Worm (Caenorhabditis elegans) whole organism, dauer: ENCODE measurements around the gene thoc-1.

ENCODE experiments used
- unc-62 ChIP-seq: sonication (generic microtip); optimal IDR thresholded peaks from 2 replicates; lab custom pipeline; 2017; ENCODE audit warnings: missing biosample characterization, missing genetic modification reagents, missing genetic modification characterization

Gene thoc-1

DNA sequence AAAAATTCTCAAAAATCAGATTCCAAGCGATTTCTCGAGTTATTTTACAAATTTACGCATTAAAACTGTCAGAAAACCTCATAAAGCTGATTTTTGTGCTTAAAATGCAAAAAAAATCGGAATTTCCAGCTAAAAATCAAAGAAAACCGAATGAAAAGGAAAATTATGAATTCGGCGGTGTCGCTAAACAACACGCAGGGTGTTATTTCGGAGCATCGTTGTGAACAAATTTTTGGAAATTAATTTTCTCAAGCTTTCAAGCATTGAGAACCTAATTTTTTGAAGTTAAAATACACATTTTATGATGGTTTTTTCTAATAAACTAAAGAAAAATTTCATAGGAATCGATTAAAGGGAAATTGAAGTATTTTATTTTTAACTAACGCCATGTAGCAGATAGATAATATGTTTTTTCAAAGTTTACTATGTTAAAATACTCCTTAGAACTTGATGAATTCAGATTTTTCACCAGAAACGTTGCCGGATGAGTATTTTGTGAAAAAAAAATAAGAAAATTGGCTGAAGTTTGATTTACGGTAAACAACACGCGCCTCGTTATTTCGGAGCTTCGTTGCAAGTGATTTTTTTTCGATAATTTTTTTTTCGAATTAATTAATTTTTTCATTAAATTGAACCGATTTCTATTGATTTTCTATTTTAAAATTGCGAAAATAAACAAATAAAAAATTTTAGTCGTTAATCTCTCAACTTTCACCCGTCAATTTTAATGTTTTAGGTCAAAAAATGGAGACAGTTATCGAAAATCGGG is at the start of gene thoc-1:
thoc-1 (plus strand) TSS at position 737 of the 769 bp plus-strand sequence.
- no peak for TF ChIP-seq unc-62 (GFP tag; lab: Kevin White, UChicago)

DNA sequence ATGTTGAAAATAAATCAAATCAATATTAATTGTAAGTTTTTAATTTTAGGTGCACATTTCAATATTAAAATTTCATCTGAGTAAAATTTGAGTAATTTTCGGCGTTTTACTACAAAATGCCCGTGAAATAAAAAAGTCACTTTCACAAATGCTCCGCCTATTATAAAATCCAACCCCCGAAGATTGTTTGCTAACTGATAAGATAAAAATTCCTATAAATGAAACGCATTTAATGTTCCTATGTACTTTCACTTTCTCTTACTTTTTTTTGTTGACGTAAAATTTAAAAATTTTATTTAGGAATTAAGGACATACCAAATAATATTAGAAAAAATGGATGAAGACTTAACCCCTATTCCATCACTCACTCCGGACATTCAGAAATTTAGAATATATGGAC is 43.5 kb upstream of the thoc-1 start, which contains the start of gene sdz-24:
sdz-24 (plus strand) TSS at position 301 of the 400 bp plus-strand sequence.
- no peak for TF ChIP-seq unc-62 (GFP tag; lab: Kevin White, UChicago)

DNA sequence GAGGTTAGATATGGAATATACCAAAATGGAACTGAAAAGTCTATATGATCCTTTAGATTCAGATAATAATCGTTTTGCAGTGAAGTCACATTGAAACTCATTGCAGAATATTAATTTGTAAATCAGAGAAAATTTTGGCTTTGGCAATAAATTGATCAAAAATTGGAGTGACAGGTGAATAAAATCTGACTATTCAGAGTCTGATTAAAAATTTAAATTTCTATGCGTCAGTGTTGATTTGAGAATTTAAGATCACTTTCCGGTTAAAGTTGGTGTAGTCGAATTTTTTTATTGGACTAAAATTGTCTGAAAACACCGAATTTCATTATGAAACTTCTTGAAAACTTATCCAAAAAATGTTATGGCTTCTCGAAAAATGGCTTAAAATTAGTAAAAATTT is 40.2 kb upstream of the thoc-1 start, which contains the start of gene sri-45:
sri-45 (minus strand) TSS at position 101 of the 400 bp plus-strand sequence.
- TF ChIP-seq unc-62 (GFP tag; lab: Kevin White, UChicago) = no peak

- TF ChIP-seq unc-62 (GFP tag; lab: Kevin White, UChicago) = no peak
These were observed 34.0 kb upstream of the thoc-1 start for ce11 chrII:667864-668263.

DNA sequence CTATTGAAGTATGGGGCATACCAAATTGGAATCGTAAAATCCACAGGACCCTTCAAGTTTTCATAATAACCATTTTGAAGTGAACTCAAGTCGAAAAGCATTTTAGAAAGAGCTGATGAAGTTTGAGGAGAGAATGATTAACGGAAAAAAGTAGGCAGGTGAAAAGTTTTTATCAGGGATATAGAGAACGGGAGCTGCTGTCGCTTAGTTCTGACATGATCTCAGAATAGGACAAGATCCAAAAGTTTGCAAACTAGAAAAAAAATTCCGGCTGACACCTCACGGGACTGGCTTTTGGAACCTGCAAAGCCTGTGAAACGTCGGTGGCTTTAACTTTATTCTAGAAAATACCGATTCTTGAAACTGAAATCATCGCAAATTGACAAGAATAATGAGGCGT is 30.9 kb upstream of the thoc-1 start, which contains the start of gene sri-46:
sri-46 (minus strand) TSS at position 101 of the 400 bp plus-strand sequence.
- TF ChIP-seq unc-62 (GFP tag; lab: Kevin White, UChicago) = no peak

- no peak for TF ChIP-seq unc-62 (GFP tag; lab: Kevin White, UChicago)
These were observed 27.8 kb upstream of the thoc-1 start, which contains the start of gene Y39F10C.3 for ce11 chrII:674116-674515. Y39F10C.3 (plus strand) TSS chrII:674416.

ce11 chrII:675303-675702 is 26.6 kb upstream of the thoc-1 start, which contains the start of gene Y39F10C.1:
Y39F10C.1 (plus strand) TSS chrII:675603.
- no peak for TF ChIP-seq unc-62 (GFP tag; lab: Kevin White, UChicago)

DNA sequence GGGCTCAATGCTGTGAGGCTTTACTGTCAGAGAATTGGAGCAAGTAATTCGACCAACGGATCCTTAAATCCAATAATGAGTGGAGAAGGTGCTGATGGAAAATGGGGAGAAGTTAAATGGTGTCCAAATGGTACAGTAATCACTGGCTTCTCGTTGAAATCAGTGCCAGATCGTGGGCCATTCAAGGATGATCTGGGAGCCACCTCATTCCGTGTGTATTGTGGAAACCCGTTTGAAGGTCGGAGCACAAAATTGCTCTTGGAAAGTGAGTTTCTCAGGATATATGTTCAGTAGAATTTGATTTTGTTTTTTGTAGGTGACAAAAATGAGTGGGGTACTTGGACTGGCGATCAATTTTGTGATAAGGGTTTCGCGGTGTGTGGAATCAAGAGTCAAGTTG is 26.1 kb upstream of the thoc-1 start:
- TF ChIP-seq unc-62 (GFP tag; lab: Kevin White, UChicago) = no peak

ce11 chrII:678581-678980 is 23.3 kb upstream of the thoc-1 start, which contains the start of gene T02H6.9:
T02H6.9 (plus strand) TSS chrII:678881.
- no peak for TF ChIP-seq unc-62 (GFP tag; lab: Kevin White, UChicago)

DNA sequence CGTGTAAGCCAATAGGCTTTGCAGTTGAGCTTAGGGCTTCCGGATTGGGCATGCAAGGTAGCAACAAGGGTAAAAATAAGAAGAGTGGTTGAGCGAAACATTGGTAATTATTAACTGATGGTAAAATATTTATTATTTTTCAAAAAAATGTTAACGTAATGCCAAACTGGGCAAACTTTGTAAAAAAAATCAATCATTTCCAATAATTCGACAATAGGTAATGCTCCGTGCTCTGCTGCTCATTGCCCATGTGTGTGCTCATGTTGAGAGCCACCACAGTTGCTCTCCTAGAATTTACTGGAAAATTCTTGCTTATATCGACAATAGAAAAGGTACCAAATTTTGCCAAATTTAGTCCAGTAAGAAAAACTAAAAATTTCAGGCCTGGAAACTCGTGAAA is 21.3 kb upstream of the thoc-1 start, which contains the start of the genes T02H6.10 and T02H6.8:
T02H6.10 (minus strand) TSS at position 101 of the 400 bp plus-strand sequence.
T02H6.8 (plus strand) TSS at position 221 of the 400 bp plus-strand sequence.
- no peak for TF ChIP-seq unc-62 (GFP tag; lab: Kevin White, UChicago)

ce11 chrII:682326-682725 is 19.6 kb upstream of the thoc-1 start, which contains the start of gene T02H6.7:
T02H6.7 (plus strand) TSS chrII:682626.
- no peak for TF ChIP-seq unc-62 (GFP tag; lab: Kevin White, UChicago)

- no peak for TF ChIP-seq unc-62 (GFP tag; lab: Kevin White, UChicago)
These were observed 18.4 kb upstream of the thoc-1 start, which contains the start of gene T02H6.6 for ce11 chrII:683467-683866. T02H6.6 (plus strand) TSS chrII:683767.

DNA sequence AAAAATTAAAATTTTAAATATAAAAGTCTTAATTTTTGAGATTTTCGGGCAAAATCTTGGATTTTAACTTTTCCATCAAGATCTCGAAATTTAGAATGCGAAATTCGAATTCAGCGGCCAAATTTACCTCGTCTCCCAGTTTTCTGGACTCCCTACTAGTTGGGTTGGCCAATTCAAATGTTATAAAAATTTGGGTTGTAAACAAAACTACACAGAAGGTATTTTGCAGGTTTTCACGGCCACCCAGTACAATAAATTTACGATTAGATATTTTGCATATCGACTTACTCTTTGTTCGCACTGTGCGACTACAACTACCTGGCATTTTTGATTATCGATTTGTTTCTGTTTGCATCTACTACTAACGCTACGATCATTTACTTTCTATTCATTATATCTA is 17.1 kb upstream of the thoc-1 start, which contains the start of gene T02H6.5:
T02H6.5 (plus strand) TSS at position 301 of the 400 bp plus-strand sequence.
- TF ChIP-seq unc-62 (GFP tag; lab: Kevin White, UChicago) = no peak

ce11 chrII:689749-690148 is 12.2 kb upstream of the thoc-1 start, which contains the start of gene T02H6.4:
T02H6.4 (plus strand) TSS chrII:690049.
- no peak for TF ChIP-seq unc-62 (GFP tag; lab: Kevin White, UChicago)

- TF ChIP-seq unc-62 (GFP tag; lab: Kevin White, UChicago) = no peak
These were observed 10.4 kb upstream of the thoc-1 start, which contains the start of gene T02H6.3 for ce11 chrII:691550-691949. T02H6.3 (plus strand) TSS chrII:691850.

DNA sequence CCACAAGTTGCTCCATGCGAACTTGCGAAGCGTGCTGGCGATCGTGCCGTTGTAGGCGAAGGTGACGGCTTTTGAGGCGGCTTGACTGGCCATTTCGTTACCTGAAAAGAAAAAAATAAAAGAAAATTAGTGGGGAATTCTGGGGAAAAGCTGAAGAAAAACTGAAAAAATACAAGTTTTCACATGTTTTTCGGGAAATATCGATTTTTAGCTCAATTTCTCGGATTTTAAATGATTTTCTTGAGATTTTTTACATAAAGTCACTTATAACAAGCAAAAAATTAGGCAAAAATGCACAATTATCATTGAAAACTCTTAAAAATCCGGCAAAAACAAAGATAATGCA is 909 bp upstream of the thoc-1 start, which contains the start of gene T02H6.11:
T02H6.11 (minus strand) TSS at position 101 of the 346 bp plus-strand sequence.
- TF ChIP-seq unc-62 (GFP tag; lab: Kevin White, UChicago) = no peak
